Worm (Caenorhabditis elegans): Measurements from ENCODE around the gene rpb-12.

- TF ChIP-seq ztf-11 (tag; optimal IDR thresholded peaks at IDR 0.05), result no peak
- TF ChIP-seq zag-1 (tag; optimal IDR thresholded peaks at IDR 0.05), result no peak
- no peak for TF ChIP-seq hmg-11 (tag; optimal IDR thresholded peaks at IDR 0.05)
- no peak for TF ChIP-seq nhr-12 (tag; optimal IDR thresholded peaks at IDR 0.05)
- TF ChIP-seq elt-2 (tag; optimal IDR thresholded peaks at IDR 0.05), result no peak
- TF ChIP-seq nhr-11 (tag; optimal IDR thresholded peaks at IDR 0.05), result no peak
- no peak for TF ChIP-seq ama-1 (optimal IDR thresholded peaks at IDR 0.05)
- no peak for TF ChIP-seq ztf-4 (tag; optimal IDR thresholded peaks at IDR 0.05)
Measured at ce11 chrIV:9135377-9135776, 11.3 kb downstream of the rpb-12 start, which contains the start of gene delm-1.
